Worm (Caenorhabditis elegans): ENCODE results near the gene F58E2.4.

F58E2.4 gene

ce11 chrIV:3444101-3444500, 19.1 kb upstream of the F58E2.4 start, which contains the start of gene F09D12.2:
Gene F09D12.2, minus strand, starts transcription at chrIV:3444201.
- TF ChIP-seq zip-8 (tag; optimal IDR thresholded peaks at IDR 0.05) (no peak), ceh-43 (GFP tag; optimal IDR thresholded peaks at IDR 0.05) (no peak), ceh-39 (tag; optimal IDR thresholded peaks at IDR 0.05) (no peak), ztf-11 (tag; optimal IDR thresholded peaks at IDR 0.05) (no peak), nhr-2 (tag; optimal IDR thresholded peaks at IDR 0.05) (no peak), ceh-83 (GFP tag; optimal IDR thresholded peaks at IDR 0.05) (no peak), nhr-237 (tag; optimal IDR thresholded peaks at IDR 0.05) (no peak), cnd-1 (tag; optimal IDR thresholded peaks at IDR 0.05) (no peak), mls-2 (tag; optimal IDR thresholded peaks at IDR 0.05) (no peak), ces-1 (GFP tag; optimal IDR thresholded peaks at IDR 0.05) (no peak), elt-1 (tag; optimal IDR thresholded peaks at IDR 0.05; ENCODE audit: borderline replicate concordance, insufficient read depth) (no peak), sem-2 (GFP tag; optimal IDR thresholded peaks at IDR 0.05) (no peak), mep-1 (tag; optimal IDR thresholded peaks at IDR 0.05) (no peak)

ce11 chrIV:3444614-3445013, 18.6 kb upstream of the F58E2.4 start, which contains the start of gene F58E2.5:
Gene F58E2.5, plus strand, starts transcription at chrIV:3444914.
- TF ChIP-seq lin-32 (GFP tag; optimal IDR thresholded peaks at IDR 0.05) (no peak), cnd-1 (tag; optimal IDR thresholded peaks at IDR 0.05) (no peak), mep-1 (tag; optimal IDR thresholded peaks at IDR 0.05) (no peak), ham-2 (GFP tag; optimal IDR thresholded peaks at IDR 0.05) (no peak), M03D4.4 (tag; optimal IDR thresholded peaks at IDR 0.05) (no peak), lsy-2 (tag; optimal IDR thresholded peaks at IDR 0.05) (no peak), hlh-1 (tag; optimal IDR thresholded peaks at IDR 0.05) (no peak), ztf-11 (tag; optimal IDR thresholded peaks at IDR 0.05) (no peak), elt-3 (tag; optimal IDR thresholded peaks at IDR 0.05) (no peak), elt-1 (tag; optimal IDR thresholded peaks at IDR 0.05; ENCODE audit: borderline replicate concordance, insufficient read depth) (no peak), pha-4 (tag; optimal IDR thresholded peaks at IDR 0.05) (no peak), ceh-43 (GFP tag; optimal IDR thresholded peaks at IDR 0.05) (no peak), nhr-2 (tag; optimal IDR thresholded peaks at IDR 0.05) (no peak), tbx-8 (GFP tag; optimal IDR thresholded peaks at IDR 0.05) (no peak), drap-1 (GFP tag; optimal IDR thresholded peaks at IDR 0.05) (no peak)

- no peak for TF ChIP-seq lsy-2 (tag; optimal IDR thresholded peaks at IDR 0.05)
Measured at ce11 chrIV:3447350-3447749, 15.8 kb upstream of the F58E2.4 start.

ce11 chrIV:3452516-3452915, 10.7 kb upstream of the F58E2.4 start:
- TF ChIP-seq zip-8 (tag; optimal IDR thresholded peaks at IDR 0.05): no peak
- TF ChIP-seq bed-3 (GFP tag; optimal IDR thresholded peaks at IDR 0.05): no peak
- no peak for TF ChIP-seq lin-13 (tag; optimal IDR thresholded peaks at IDR 0.05)
- no peak for TF ChIP-seq M03D4.4 (tag; optimal IDR thresholded peaks at IDR 0.05)
- TF ChIP-seq elt-1 (tag; optimal IDR thresholded peaks at IDR 0.05; ENCODE audit: borderline replicate concordance, insufficient read depth): no peak
- TF ChIP-seq pha-4 (tag; optimal IDR thresholded peaks at IDR 0.05): no peak
- no peak for TF ChIP-seq ceh-43 (GFP tag; optimal IDR thresholded peaks at IDR 0.05)
- no peak for TF ChIP-seq nhr-76 (tag; optimal IDR thresholded peaks at IDR 0.05)
- no peak for TF ChIP-seq nhr-237 (tag; optimal IDR thresholded peaks at IDR 0.05)
- no peak for TF ChIP-seq mls-2 (tag; optimal IDR thresholded peaks at IDR 0.05)

ce11 chrIV:3453346-3453745, 9.8 kb upstream of the F58E2.4 start, which contains the start of gene srz-23:
Gene srz-23, plus strand, starts transcription at chrIV:3453608.
- TF ChIP-seq zip-8 (tag; optimal IDR thresholded peaks at IDR 0.05): no peak
- TF ChIP-seq pha-4 (tag; optimal IDR thresholded peaks at IDR 0.05): no peak
- TF ChIP-seq nhr-76 (tag; optimal IDR thresholded peaks at IDR 0.05): no peak
- no peak for TF ChIP-seq unc-62 (GFP tag; optimal IDR thresholded peaks at IDR 0.05)
- no peak for TF ChIP-seq sptf-1 (tag; optimal IDR thresholded peaks at IDR 0.05)
- TF ChIP-seq ztf-11 (tag; optimal IDR thresholded peaks at IDR 0.05): no peak

- peak; percentile 71 for TF ChIP-seq ham-2 (GFP tag; optimal IDR thresholded peaks at IDR 0.05)
Measured at ce11 chrIV:3455437-3455836, 7.8 kb upstream of the F58E2.4 start.

ce11 chrIV:3467128-3467527, 3.9 kb downstream of the F58E2.4 start, which contains the start of gene F58E2.3:
Gene F58E2.3, plus strand, starts transcription at chrIV:3467428.
- TF ChIP-seq ztf-11 (tag; optimal IDR thresholded peaks at IDR 0.05): no peak
- TF ChIP-seq tbx-8 (GFP tag; optimal IDR thresholded peaks at IDR 0.05): no peak
- no peak for TF ChIP-seq mab-5 (tag; optimal IDR thresholded peaks at IDR 0.05)
- no peak for TF ChIP-seq nhr-28 (tag; optimal IDR thresholded peaks at IDR 0.05)
- TF ChIP-seq ces-1 (GFP tag; optimal IDR thresholded peaks at IDR 0.05): no peak
- no peak for TF ChIP-seq nhr-237 (tag; optimal IDR thresholded peaks at IDR 0.05)
- TF ChIP-seq pha-4 (tag; optimal IDR thresholded peaks at IDR 0.05): no peak
- no peak for TF ChIP-seq cnd-1 (tag; optimal IDR thresholded peaks at IDR 0.05)
- no peak for TF ChIP-seq elt-1 (tag; optimal IDR thresholded peaks at IDR 0.05; ENCODE audit: borderline replicate concordance, insufficient read depth)
- TF ChIP-seq sptf-1 (tag; optimal IDR thresholded peaks at IDR 0.05): no peak
- no peak for TF ChIP-seq ham-2 (GFP tag; optimal IDR thresholded peaks at IDR 0.05)
- no peak for TF ChIP-seq nhr-12 (tag; optimal IDR thresholded peaks at IDR 0.05)
- no peak for TF ChIP-seq ceh-39 (tag; optimal IDR thresholded peaks at IDR 0.05)
- TF ChIP-seq lin-32 (GFP tag; optimal IDR thresholded peaks at IDR 0.05): no peak
- TF ChIP-seq nhr-76 (tag; optimal IDR thresholded peaks at IDR 0.05): no peak
- no peak for TF ChIP-seq zip-8 (tag; optimal IDR thresholded peaks at IDR 0.05)
- no peak for TF ChIP-seq blmp-1 (tag; optimal IDR thresholded peaks at IDR 0.05)
- no peak for TF ChIP-seq M03D4.4 (tag; optimal IDR thresholded peaks at IDR 0.05)
- TF ChIP-seq ceh-83 (GFP tag; optimal IDR thresholded peaks at IDR 0.05): no peak
- TF ChIP-seq bed-3 (GFP tag; optimal IDR thresholded peaks at IDR 0.05): no peak

All from whole organism, mixed stage, embryonic.